Worm (Caenorhabditis elegans): ENCODE data around the gene C07G1.15.

The C07G1.15 gene

DNA sequence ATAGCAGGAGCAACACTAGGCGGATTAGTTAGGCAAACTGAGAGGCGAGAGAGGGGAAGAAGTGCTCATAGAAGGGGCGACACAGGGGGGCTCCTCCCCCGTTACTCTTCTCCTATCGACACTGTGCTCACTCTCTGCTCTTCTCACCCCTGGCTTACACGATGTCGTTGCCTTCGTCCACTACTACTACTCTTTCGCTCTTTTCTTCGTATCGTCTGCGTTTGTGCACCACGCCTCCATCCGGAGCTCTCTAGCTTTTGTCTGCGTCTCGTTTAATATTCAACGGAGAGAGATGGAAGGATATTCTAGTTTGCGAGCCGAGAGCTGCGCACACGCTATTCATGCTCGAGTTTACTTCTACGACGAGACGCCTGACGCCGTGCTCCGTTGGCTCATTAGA lies 13.5 kb downstream of the C07G1.15 start:
- TF ChIP-seq unc-62 (GFP tag; optimal IDR thresholded peaks at IDR 0.05): no peak

DNA sequence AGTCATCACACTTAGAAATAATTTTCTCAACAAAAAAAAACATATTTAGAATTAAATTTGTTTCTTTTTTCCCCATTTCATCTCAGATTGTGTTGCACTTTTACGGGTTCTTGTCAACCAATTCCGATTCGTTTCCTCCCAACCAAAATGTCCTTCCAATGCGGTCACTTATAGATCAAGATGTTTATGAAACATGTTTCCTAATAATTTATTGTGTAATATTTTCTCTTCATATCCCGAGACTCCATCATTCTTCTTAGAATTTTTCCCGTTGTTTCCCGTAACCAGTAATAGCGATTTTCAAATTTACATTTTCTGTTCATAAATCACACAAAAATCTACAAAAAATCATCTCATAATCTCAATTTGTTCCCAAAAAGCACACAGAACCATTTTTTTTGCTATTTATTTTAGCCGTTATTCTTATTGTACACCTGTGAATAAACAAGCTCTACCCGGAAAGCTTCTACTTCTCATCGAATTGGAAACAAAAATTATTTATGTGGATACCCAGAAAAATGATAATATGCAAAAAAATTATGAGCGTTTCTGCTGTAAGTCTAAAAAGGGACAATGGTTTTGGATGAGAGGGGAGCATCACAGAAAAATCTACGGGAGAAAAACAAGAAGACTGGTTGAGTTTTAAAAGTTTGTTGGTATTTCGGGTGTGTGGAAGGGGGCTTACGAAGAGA lies 18.8 kb downstream of the C07G1.15 start:
- no peak for TF ChIP-seq unc-62 (GFP tag; optimal IDR thresholded peaks at IDR 0.05)

DNA sequence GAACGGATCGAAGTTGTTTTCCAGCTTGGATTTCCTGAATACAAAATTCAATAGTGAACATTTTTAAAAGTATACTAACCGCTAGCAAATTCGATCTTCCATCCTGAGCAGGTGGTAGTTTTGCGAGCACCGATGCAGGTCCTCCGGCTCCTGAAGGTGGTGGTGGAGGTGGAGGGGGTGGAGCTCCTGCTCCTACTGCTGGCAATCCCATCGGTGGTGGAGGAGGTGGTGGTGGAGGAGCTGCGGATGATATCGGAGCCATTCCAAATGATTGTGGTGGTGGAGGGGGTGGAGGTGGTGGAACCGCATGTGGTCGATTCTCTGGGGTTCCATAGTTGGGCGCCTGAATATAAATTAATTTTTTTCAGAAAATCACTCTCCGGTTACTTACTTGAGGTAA lies 19.9 kb downstream of the C07G1.15 start:
- no peak for TF ChIP-seq unc-62 (GFP tag; optimal IDR thresholded peaks at IDR 0.05)

DNA sequence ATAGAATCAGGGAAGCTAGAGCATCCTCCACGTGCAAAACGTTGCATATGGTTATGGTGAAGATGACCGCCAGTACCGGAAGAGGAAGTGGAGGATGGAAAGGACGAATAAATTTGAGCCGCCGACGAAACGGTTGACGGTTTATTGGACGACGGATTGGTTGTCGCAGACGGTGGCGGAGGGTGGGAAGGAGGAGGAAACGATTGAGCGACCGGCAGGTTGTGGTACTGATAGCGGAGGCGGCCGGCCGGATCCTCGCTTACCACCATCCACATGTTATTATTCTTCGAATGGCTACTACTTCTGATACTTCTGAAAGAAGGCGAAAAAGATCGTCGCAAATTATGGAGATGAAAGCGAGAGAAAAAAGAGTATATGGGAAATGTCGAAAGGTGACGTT lies 23.1 kb downstream of the C07G1.15 start:
- no peak for TF ChIP-seq unc-62 (GFP tag; optimal IDR thresholded peaks at IDR 0.05)

DNA sequence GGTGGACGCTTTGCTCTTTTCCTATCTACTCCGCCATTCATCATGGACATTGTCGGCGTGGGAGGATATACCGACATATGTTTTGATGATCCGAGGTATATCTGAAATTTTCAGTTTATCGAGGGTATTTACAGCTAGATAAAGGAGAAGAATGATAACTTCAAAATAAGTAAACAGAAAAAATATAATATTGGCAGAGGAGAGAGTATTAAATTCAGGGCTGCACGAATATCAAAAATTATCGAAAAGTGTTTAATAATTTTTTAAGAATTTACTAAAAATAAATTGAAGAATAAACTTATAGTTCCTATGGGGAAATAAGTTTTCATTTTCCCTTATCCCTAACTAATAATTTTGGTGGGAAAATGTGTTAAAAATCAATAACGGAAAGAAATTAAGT lies 29.1 kb downstream of the C07G1.15 start, which contains the start of gene wsp-1:
Gene wsp-1, minus strand, starts transcription at position 101 of the 400 bp plus-strand sequence.
- no peak for TF ChIP-seq unc-62 (GFP tag; optimal IDR thresholded peaks at IDR 0.05)

DNA sequence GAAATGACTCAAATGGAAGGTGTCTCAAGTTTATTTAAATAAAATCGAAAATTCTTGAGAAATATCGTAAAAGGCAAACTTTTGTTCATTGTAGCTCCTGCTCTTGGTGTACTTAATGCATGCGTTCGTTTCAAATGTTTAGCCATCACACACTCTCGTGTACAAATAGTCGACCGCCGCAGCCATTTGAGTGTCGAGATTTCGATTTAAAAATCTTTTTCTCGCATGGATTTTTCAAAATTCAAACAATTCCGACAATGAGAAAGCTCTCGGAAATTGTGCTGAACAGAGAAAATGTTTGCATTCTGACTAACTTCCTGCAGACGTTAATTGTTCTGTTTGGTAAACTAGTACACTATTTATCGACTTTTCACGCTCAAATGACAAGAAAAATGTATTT lies 29.5 kb downstream of the C07G1.15 start:
- no peak for TF ChIP-seq unc-62 (GFP tag; optimal IDR thresholded peaks at IDR 0.05)

DNA sequence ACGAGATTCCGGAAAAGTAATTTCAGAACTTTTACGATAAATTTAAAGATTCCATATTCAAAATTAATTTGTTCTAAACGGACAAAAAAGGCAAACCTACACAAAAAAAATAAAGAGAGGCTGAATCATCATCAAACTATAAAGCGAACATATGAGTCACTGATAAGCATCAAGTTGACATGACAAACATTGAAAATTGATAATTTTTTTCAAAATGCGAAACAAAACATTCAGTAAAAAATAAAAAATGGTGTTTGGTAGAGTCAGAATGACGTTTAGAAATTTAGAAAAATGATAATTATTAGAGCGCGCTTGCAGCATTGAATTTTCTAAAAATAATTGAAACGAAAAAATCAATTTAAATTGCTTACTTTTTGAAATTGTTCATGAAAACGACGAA lies 30.1 kb downstream of the C07G1.15 start:
- no peak for TF ChIP-seq unc-62 (GFP tag; optimal IDR thresholded peaks at IDR 0.05)

DNA sequence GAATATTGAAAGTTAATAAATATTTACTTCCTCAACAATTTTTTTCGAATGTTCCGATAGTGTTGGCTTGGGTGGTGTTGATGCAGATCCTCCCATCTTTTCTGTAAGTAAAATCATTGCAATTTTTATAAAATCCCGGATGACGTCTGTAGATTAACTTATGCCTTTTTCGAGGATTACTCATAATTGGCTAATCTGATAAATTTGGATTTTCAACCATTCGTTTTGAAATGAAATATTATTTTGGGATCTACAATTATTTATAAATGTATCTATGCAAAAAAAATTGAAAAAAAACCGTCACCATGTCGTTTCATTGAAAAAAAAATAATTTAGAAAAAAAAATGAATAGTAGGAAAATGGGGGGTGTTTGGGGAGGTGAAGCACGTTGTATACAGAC lies 31.4 kb downstream of the C07G1.15 start, which contains the start of gene glrx-22:
Gene glrx-22, minus strand, starts transcription at position 101 of the 400 bp plus-strand sequence.
- no peak for TF ChIP-seq unc-62 (GFP tag; optimal IDR thresholded peaks at IDR 0.05)

DNA sequence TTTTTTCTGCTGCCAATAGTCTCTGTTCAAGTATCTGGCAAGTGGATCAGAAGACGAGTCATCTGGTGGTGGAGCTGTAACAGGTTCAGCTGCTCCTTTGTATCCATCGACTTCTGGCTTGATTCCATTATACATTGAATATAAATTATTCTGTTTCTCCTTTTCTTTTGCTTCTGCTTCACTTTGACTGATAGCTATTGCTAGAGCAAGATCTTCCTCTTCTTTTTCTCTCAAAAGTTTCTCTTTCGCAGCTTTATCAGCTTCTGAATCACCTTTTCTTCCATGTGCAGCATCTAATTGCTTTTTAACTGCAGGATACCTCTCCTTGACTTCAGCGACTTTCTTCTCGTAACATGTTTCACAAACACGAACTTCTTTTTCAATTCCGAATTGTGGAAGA lies 33.8 kb downstream of the C07G1.15 start:
- TF ChIP-seq unc-62 (GFP tag; optimal IDR thresholded peaks at IDR 0.05): no peak

DNA sequence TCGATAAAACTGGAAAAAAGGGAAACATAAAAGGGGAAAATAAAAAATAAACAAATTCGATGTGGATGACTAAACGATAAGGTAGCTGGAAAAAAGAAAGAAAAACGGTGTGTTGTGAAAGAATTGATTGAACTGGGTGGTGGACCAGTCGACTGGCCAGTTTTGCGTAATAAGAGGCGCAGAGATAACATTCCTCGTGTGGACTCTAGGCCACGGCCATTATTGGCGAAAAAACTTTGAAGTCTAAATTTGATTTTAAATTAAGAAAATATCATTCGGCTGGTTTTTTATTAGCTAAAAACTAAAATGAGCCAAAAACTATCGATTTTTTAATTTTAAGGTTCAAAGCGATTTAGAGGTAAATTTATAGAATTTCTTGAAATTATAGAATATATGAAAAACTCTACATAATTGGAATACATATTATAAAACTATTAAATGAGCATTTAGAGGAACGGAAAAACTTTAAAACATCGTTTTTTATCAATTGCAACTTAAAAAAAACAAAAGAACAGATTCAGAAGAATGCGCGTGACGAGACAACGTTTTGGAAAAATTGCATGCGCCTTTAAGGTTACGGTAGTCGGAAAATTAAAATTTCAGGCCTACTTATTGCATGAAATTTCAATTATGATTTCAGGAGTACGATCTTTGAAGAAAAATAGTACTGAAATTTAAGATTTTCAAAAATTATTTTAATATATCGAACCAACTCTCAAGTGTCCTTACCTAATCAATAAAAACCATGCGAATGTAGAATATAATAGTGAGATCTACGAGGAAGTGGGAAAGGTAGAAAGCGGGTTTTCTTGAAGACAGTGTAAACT lies 35.7 kb downstream of the C07G1.15 start, which contains the start of gene hgrs-1:
Gene hgrs-1, minus strand, starts transcription at position 777 of the 827 bp plus-strand sequence.
- no peak for TF ChIP-seq unc-62 (GFP tag; optimal IDR thresholded peaks at IDR 0.05)

DNA sequence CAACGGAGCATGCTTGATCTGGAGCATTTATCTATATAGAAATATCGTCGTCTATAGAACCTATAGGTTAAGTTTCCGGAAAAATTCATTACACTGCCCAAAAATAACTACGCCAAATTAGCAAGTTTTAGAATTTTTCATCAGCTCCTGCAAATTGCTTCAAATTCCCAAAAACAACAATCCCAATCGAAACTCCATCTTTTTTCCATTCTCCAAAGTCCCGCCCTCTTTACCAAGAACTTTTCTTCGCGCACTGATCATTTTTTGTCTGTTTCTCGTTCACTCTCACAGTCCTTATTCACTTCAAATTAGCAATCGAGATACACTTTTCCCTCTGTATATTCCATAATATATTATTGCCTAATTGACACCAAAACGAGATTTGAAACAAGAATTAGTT lies 36.5 kb downstream of the C07G1.15 start, which contains the start of gene svh-1:
Gene svh-1, plus strand, starts transcription at position 301 of the 400 bp plus-strand sequence.
- no peak for TF ChIP-seq unc-62 (GFP tag; optimal IDR thresholded peaks at IDR 0.05)

DNA sequence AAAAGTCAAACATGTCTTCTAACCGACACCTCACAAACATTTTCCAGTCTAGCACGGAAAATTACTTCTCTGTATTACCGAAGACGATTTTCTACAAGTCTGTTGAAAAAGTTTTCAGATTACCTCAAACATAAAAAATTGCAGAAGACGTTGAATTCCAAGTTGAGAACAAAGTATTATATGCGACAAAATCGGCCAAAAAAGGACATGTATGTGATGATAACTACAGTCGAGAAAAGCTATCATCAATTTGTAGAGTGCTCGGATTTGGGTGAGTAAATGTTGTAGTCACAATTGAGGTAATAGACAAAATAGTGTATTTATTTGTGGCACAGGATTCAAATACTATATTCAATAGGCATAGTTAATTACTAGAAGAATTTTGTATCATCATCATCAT lies 39.1 kb downstream of the C07G1.15 start:
- TF ChIP-seq unc-62 (GFP tag; optimal IDR thresholded peaks at IDR 0.05): no peak

DNA sequence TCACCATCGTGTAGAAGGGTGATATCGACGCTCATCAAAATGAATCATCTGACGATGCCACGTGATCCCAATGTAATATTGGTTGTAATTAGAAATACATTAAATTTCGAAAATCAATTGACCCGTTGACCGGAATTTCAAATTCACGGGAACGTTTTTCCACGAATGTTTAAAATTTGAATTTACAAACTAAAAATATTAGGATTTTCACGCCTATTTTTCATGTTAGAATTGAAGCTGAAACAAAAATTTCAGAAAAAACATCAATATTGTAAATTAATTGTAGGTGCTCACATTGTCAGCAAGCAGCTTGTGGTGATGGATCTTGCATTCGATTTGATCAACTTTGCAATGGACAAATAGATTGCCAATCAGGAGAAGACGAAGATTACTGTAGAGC lies 40.5 kb downstream of the C07G1.15 start, which contains the start of gene C07G1.6:
Gene C07G1.6, minus strand, starts transcription at position 101 of the 400 bp plus-strand sequence.
- no peak for TF ChIP-seq unc-62 (GFP tag; optimal IDR thresholded peaks at IDR 0.05)

DNA sequence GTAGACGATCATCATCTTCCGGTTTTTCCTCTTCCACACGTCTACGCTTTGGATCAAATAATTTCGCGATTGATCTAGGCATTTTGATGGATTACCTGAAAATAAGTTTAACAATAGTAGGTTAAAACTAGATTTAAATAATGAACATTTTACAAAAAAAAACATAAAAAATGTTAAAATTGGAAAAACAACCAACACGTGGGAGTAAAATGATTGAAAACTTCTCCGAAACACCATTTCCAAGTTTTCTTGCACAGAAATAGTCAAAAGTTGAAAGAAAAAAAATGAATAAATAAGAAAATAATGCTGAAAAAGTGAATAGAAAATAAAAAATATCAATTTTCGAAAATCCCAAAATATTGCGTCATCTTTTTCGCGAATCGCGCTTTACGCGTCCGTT lies 42.0 kb downstream of the C07G1.15 start, which contains the start of gene C07G1.7:
Gene C07G1.7, minus strand, starts transcription at position 101 of the 400 bp plus-strand sequence.
- TF ChIP-seq unc-62 (GFP tag; optimal IDR thresholded peaks at IDR 0.05): no peak

Data from whole organism, dauer.